Worm (Caenorhabditis elegans): ENCODE data around the gene C01G5.25.

The C01G5.25 gene

DNA sequence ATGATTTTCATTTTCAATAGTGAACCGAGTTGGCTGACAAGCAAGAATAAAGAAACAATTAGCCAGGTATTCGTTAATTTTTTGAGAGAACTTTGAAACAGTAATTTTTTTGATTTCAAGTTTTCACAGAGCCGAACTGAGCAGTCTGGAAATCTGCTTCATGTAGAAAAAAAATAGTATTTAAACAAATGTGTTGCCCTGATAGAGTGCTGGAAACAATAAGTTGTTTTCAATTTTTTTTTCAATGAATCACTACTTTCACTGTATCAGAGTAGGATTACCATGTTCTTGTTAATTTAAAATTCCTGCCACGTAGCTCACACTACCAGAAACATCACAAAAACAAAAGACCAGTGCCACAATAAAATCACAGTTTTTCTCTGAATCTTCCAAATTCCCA lies 41.1 kb upstream of the C01G5.25 start:
- TF ChIP-seq gei-8 (GFP tag; optimal IDR thresholded peaks at IDR 0.05) = no peak
- peak in 1 of 2 experiments; percentile 96 for TF ChIP-seq unc-62 (GFP tag; optimal IDR thresholded peaks at IDR 0.05 in 1 of 2)
- no peak for TF ChIP-seq unc-62 (tag; optimal IDR thresholded peaks at IDR 0.05)
- no peak for TF ChIP-seq nhr-6 (tag; optimal IDR thresholded peaks at IDR 0.05)

DNA sequence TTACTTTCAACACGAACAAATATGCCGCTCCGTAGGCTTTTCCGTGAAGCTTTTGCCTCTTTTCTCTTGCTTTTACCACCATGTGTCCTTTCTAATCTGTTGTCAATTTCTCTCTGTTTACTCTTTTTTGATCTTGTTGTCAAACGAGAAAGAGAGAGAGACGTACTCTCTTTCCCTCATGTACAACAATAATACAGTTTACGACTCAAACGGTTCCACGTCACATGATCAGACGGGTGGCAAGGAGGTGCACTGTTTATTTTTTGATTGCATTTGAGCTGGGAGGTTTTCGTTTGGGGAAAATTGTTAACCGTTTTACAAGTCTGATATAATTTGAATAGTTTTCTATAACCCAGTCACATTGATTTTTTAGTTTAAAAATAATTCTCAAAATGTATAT lies 40.6 kb upstream of the C01G5.25 start:
- no peak for TF ChIP-seq sdz-12 (GFP tag; optimal IDR thresholded peaks at IDR 0.05)
- TF ChIP-seq lin-1 (GFP tag; IDR thresholded peaks at IDR 0.05) = no peak
- TF ChIP-seq lin-15B (tag; optimal IDR thresholded peaks at IDR 0.05) = no peak
- no peak for TF ChIP-seq tra-1 (GFP tag; IDR thresholded peaks at IDR 0.05)
- peak in 1 of 2 experiments; percentile 6 for TF ChIP-seq lsy-2 (tag; optimal IDR thresholded peaks at IDR 0.05)
- TF ChIP-seq hlh-30 (tag; optimal IDR thresholded peaks at IDR 0.05; ENCODE audit: insufficient read depth) = peak; percentile 30
- peak; percentile 91 for TF ChIP-seq dve-1 (tag; optimal IDR thresholded peaks at IDR 0.05; ENCODE audit: insufficient read depth)
- no peak for TF ChIP-seq Y48G9A.11 (GFP tag; IDR thresholded peaks at IDR 0.05)
- no peak for TF ChIP-seq spr-1 (tag; optimal IDR thresholded peaks at IDR 0.05)
- TF ChIP-seq spr-3 (GFP tag; optimal IDR thresholded peaks at IDR 0.05) = no peak
- no peak for TF ChIP-seq nhr-77 (tag; optimal IDR thresholded peaks at IDR 0.05)
- no peak for TF ChIP-seq cey-2 (tag; optimal IDR thresholded peaks at IDR 0.05; ENCODE audit: borderline replicate concordance, insufficient read depth)
- TF ChIP-seq mep-1 (tag; optimal IDR thresholded peaks at IDR 0.05) = peak; percentile 13
- TF ChIP-seq T20F7.1 (GFP tag; optimal IDR thresholded peaks at IDR 0.05) = no peak
- no peak for TF ChIP-seq zfp-3 (GFP tag; conservative IDR thresholded peaks at IDR 0.05)
- no peak for TF ChIP-seq ZK546.5 (tag; optimal IDR thresholded peaks at IDR 0.05)
- no peak for TF ChIP-seq rbr-2 (tag; optimal IDR thresholded peaks at IDR 0.05)
- TF ChIP-seq ztf-11 (tag; optimal IDR thresholded peaks at IDR 0.05) = no peak
- TF ChIP-seq mxl-3 (GFP tag; optimal IDR thresholded peaks at IDR 0.05) = no peak
- no peak for TF ChIP-seq Y105C5A.15 (GFP tag; IDR thresholded peaks at IDR 0.05)
- no peak for TF ChIP-seq ama-1 (optimal IDR thresholded peaks at IDR 0.05)
- TF ChIP-seq daf-16 (GFP tag; optimal IDR thresholded peaks at IDR 0.05) = no peak
- peak; percentile 100 for TF ChIP-seq daf-16 (tag; optimal IDR thresholded peaks at IDR 0.05)
- no peak for TF ChIP-seq pha-4 (GFP tag; IDR thresholded peaks at IDR 0.05)
- peak; percentile 92 for TF ChIP-seq pha-4 (tag; optimal IDR thresholded peaks at IDR 0.05)
- no peak for TF ChIP-seq set-16 (GFP tag; IDR thresholded peaks at IDR 0.05)
- TF ChIP-seq daf-12 (tag; optimal IDR thresholded peaks at IDR 0.05) = no peak
- no peak for TF ChIP-seq unc-39 (tag; optimal IDR thresholded peaks at IDR 0.05)
- peak; percentile 29 for TF ChIP-seq nhr-28 (tag; optimal IDR thresholded peaks at IDR 0.05)
- no peak for TF ChIP-seq Y75B8A.6 (GFP tag; IDR thresholded peaks at IDR 0.05)

DNA sequence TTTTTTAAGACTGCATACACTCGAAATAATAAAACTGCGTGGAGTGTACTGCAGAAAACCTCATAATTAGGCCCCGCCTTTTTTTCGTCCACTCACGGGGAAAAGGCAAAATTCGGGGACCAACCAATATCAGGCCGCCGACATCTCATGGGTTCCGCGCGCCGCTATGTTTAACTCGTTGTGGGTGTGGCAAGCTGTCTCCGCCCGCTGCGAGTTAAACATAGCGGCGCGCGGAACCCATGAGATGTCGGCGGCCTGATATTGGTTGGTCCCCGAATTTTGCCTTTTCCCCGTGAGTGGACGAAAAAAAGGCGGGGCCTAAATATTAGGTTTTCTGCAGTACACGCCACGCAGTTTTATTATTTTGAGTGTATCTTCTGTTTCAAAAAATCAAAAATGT lies 40.2 kb upstream of the C01G5.25 start:
- peak; percentile 81 for TF ChIP-seq snpc-1.2 (GFP tag; IDR thresholded peaks at IDR 0.05)

DNA sequence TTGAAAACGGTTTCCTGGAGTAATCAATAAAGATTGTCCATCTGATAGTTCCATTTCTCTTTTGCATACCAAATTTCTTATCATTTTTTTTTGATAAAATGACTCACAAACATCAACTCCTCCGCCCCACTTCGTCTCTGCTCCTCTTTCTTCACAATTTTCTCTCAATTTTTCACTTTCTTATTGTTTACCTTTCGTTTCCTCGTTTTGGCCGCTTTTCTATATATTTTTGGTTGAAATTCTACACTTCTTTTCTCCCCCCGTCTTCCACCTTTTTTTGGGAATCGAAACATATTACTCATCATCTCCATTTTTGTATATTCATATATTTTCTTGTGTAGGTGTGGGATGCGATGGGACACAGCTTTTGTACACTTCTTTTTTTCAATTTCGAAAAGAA lies 38.8 kb upstream of the C01G5.25 start:
- no peak for TF ChIP-seq unc-130 (GFP tag; optimal IDR thresholded peaks at IDR 0.05)
- TF ChIP-seq nhr-25 (tag; optimal IDR thresholded peaks at IDR 0.05; ENCODE audit: borderline replicate concordance, insufficient read depth) = no peak
- no peak for TF ChIP-seq snpc-4 (tag; optimal IDR thresholded peaks at IDR 0.05)
- no peak for TF ChIP-seq egl-43 (GFP tag; IDR thresholded peaks at IDR 0.05)
- TF ChIP-seq fos-1 (tag; optimal IDR thresholded peaks at IDR 0.05) = no peak
- peak; percentile 16 for TF ChIP-seq nhr-28 (tag; optimal IDR thresholded peaks at IDR 0.05)
- TF ChIP-seq sdz-12 (GFP tag; optimal IDR thresholded peaks at IDR 0.05) = no peak
- TF ChIP-seq spr-1 (tag; optimal IDR thresholded peaks at IDR 0.05) = no peak
- TF ChIP-seq dmd-9 (GFP tag; IDR thresholded peaks at IDR 0.05) = no peak
- no peak for TF ChIP-seq set-16 (GFP tag; IDR thresholded peaks at IDR 0.05)
- peak; percentile 75 for TF ChIP-seq pqm-1 (tag; optimal IDR thresholded peaks at IDR 0.05)
- no peak for TF ChIP-seq daf-8 (GFP tag; IDR thresholded peaks at IDR 0.05)
- TF ChIP-seq hlh-30 (tag; optimal IDR thresholded peaks at IDR 0.05; ENCODE audit: insufficient read depth) = no peak
- no peak for TF ChIP-seq F49E8.2 (tag; optimal IDR thresholded peaks at IDR 0.05; ENCODE audit: borderline replicate concordance)
- TF ChIP-seq daf-16 (GFP tag; optimal IDR thresholded peaks at IDR 0.05) = no peak
- peak; percentile 92 for TF ChIP-seq daf-16 (tag; optimal IDR thresholded peaks at IDR 0.05)
- no peak for TF ChIP-seq nhr-77 (tag; optimal IDR thresholded peaks at IDR 0.05)
- TF ChIP-seq dve-1 (tag; optimal IDR thresholded peaks at IDR 0.05; ENCODE audit: insufficient read depth) = peak; percentile 74
- no peak for TF ChIP-seq daf-12 (tag; optimal IDR thresholded peaks at IDR 0.05)
- no peak for TF ChIP-seq skn-1 (tag; optimal IDR thresholded peaks at IDR 0.05)
- TF ChIP-seq R02D3.7 (tag; optimal IDR thresholded peaks at IDR 0.05) = no peak
- no peak for TF ChIP-seq lin-39 (tag; optimal IDR thresholded peaks at IDR 0.05)
- TF ChIP-seq saeg-2 (GFP tag; IDR thresholded peaks at IDR 0.05) = no peak

All from whole organism, L4 larva.